Worm (Caenorhabditis elegans) whole organism, L1 larva: ENCODE measurements around the gene F31E3.6.

Experiments
- ceh-82 ChIP-seq, 3 experiments: fragments of 150-350 bp in 1 of 3; sonication (generic microtip) in 2 of 3; optimal IDR thresholded peaks; 2 replicates each; lab custom pipeline; 2014 to 2017; ENCODE audit warnings: missing biosample characterization in 3 of 3, missing genetic modification characterization in 3 of 3
- fos-1 ChIP-seq: fragments of 150-350 bp; optimal IDR thresholded peaks from 2 replicates; lab custom pipeline; 2014; ENCODE audit warnings: missing biosample characterization, missing genetic modification characterization
- skn-1 ChIP-seq: fragments of 150-350 bp; optimal IDR thresholded peaks from 2 replicates; lab custom pipeline; 2014; ENCODE audit warnings: missing biosample characterization, missing genetic modification characterization
- unc-86 ChIP-seq: sonication (generic microtip); optimal IDR thresholded peaks from 2 replicates; lab custom pipeline; 2016; ENCODE audit warnings: missing genetic modification characterization, missing compliant biosample characterization

DNA sequence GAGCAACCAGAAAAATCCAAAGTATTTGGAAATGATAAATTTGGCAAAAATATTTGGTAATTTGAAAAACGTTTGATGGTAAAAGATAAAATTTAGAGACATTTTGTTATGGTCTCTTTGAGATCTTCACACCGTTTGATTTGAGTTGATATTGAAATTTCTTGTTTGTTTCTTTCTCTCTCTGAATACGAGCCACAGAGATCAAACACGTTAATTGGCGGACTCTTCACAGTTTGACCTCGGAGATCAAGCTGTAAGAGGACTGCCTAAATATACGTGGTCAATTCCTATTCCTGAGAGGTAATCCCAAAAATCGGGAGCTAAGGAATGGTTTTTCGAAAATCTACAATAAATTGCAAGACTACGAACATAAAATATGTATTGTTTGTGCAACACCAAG, 13.2 kb upstream of the F31E3.6 start:
- TF ChIP-seq fos-1 (tag; lab: Kevin White, UChicago) (no peak), ceh-82 (tag; optimal IDR thresholded peaks at IDR 0.05; lab: Kevin White, UChicago) (no peak), unc-86 (tag; lab: Kevin White, UChicago) (no peak), skn-1 (no peak)
